Fruit fly (Drosophila melanogaster): ENCODE measurements around the gene Trpml.

Trpml gene

DNA sequence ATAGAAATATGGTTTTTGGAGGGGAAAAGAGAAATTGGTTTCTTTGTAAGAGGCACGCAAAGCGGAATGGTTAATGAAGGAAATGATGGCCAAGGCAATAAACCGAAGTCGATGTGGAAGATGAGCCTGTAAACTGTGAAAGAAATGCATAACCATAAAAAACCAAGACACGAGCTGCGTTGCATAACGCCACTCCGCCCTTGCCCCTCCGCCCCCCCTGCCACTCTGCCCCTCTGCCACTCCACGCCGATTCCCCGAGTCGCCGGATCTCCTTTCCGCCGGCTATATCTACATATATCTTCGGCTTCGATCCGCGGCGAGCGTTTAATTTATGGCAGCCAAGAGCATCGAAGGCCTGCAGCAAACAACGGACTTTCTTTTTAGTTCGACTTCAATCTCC lies 19.5 kb downstream of the Trpml start:
- TF ChIP-seq pum (GFP tag; optimal IDR thresholded peaks at IDR 0.05) (no peak), MTF-1 (GFP tag; optimal IDR thresholded peaks at IDR 0.05; ENCODE audit: borderline replicate concordance) (no peak), kni (GFP tag; optimal IDR thresholded peaks at IDR 0.05) (peak; percentile 48), pros (GFP tag; optimal IDR thresholded peaks at IDR 0.05) (peak; percentile 73), vvl (GFP tag; IDR thresholded peaks at IDR 0.05) (peak; percentile 51; the same call in 1 of the 2 replicates), abd-A (tag; optimal IDR thresholded peaks at IDR 0.05) (peak; percentile 82), crol (GFP tag; IDR thresholded peaks at IDR 0.05) (peak; percentile 83), Pdp1 (GFP tag; optimal IDR thresholded peaks at IDR 0.05) (peak in 1 of 2 experiments; percentile 15), Awh (GFP tag; IDR thresholded peaks at IDR 0.05) (peak; percentile 38; the same call in 1 of the 2 replicates), oc (tag; optimal IDR thresholded peaks at IDR 0.05) (peak; percentile 83), croc (GFP tag; conservative IDR thresholded peaks at IDR 0.05) (no peak)

DNA sequence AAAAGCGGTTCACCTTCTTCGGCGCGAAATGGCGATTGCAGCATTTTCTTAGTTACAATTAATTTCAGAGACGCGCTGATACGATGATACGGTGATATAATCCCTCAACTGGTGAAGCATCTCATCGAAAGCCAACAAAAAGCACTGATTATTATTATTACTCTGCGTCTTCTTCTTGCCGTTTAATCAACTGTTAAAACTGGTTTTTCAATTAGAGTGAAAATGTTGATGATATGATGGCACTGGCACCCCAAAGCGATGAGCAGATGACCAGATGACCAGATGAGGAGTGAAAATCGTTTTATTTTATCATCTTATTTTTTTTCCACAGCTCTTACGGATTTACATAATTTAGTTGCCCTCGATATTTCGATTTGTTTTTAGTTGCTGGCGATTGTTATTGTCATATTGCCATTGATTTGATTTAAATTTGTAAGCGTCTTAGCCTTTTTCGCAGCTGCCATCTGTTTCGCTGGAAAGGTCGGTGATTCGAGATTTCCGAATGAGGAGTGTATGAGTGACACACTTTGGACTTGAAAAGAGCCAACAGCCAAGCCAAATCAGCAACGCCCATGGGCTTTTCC lies 20.6 kb downstream of the Trpml start:
- TF ChIP-seq sqz (GFP tag; optimal IDR thresholded peaks at IDR 0.05) (peak; percentile 15), Awh (GFP tag; IDR thresholded peaks at IDR 0.05) (peak; percentile 96), dati (GFP tag; IDR thresholded peaks at IDR 0.05) (no peak), vvl (GFP tag; IDR thresholded peaks at IDR 0.05) (peak; percentile 49; the same call in 1 of the 2 replicates), sd (tag; optimal IDR thresholded peaks at IDR 0.05) (peak; percentile 10), CG12155 (GFP tag; optimal IDR thresholded peaks at IDR 0.05) (no peak), abd-A (tag; optimal IDR thresholded peaks at IDR 0.05) (peak; percentile 91), danr (GFP tag; IDR thresholded peaks at IDR 0.05) (no peak), oc (tag; optimal IDR thresholded peaks at IDR 0.05) (peak; percentile 53), chinmo (GFP tag; IDR thresholded peaks at IDR 0.05; ENCODE audit: partially characterized antibody) (0 out of 4 replicates have a peak, but pooled peaks have one; percentile 73), CG30020 (tag; optimal IDR thresholded peaks at IDR 0.05) (no peak), pros (GFP tag; optimal IDR thresholded peaks at IDR 0.05) (peak; percentile 80), CG17385 (GFP tag; optimal IDR thresholded peaks at IDR 0.05) (peak; percentile 22), Pdp1 (GFP tag; optimal IDR thresholded peaks at IDR 0.05) (peak in 1 of 2 experiments; percentile 38), CG7372 (GFP tag; IDR thresholded peaks at IDR 0.05) (0 out of 2 replicates have a peak, but pooled peaks have one; percentile 3)

DNA sequence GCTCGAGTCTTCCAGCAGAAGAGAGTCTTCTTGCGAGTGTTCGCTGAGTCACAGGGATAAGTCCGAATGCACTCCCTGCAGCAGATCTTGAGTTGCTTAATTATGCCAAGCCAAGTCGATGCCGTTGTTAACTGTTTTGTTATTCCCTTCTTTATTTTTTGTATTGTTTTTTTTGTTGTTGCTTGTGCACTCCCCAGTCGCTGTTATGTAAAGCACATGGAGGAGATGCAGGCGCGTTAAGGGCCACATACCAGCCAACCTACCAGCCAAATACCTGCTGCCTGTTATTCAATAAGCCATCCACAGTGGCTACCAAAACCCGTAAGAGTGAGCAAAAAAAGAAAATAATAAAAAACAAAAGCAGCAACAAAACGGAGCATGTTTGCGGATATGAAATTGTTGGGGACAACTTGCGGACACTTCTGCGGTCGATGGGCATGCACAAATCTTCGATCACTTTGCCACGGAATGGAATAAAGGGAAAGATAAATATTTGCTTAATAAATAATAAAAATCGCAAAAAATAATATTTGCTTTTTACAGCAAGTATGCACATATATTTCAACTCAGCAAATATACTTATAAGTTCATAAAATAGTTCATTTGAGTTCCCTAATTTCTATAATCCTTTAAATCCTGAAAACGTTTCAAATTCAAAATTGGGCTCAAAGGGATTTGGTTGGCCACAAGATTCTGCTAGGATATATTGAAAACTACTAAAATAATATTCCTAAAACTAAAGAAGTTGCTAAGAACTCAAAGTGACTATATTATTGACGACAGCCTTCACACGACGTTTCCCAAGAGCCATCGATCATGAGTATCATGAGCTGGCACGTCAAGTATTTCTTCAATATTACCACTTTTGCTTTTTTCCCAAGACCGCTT lies 21.8 kb downstream of the Trpml start:
- no peak for TF ChIP-seq CG30403 (GFP tag; optimal IDR thresholded peaks at IDR 0.05)
- TF ChIP-seq aop (GFP tag; IDR thresholded peaks at IDR 0.05) = no peak
- peak; percentile 32 for TF ChIP-seq Med (GFP tag)
- no peak for TF ChIP-seq eve (GFP tag; optimal IDR thresholded peaks at IDR 0.05)
- TF ChIP-seq oc (tag; optimal IDR thresholded peaks at IDR 0.05) = peak; percentile 5
- TF ChIP-seq Pdp1 (GFP tag; optimal IDR thresholded peaks at IDR 0.05) = peak in 1 of 2 experiments; percentile 42
- TF ChIP-seq BtbVII (GFP tag; optimal IDR thresholded peaks at IDR 0.05) = no peak
- TF ChIP-seq CG14050 (GFP tag; IDR thresholded peaks at IDR 0.05) = no peak
- peak; percentile 43 for TF ChIP-seq nom (GFP tag; optimal IDR thresholded peaks at IDR 0.05)
- peak; percentile 35 for TF ChIP-seq sd (tag; optimal IDR thresholded peaks at IDR 0.05)

DNA sequence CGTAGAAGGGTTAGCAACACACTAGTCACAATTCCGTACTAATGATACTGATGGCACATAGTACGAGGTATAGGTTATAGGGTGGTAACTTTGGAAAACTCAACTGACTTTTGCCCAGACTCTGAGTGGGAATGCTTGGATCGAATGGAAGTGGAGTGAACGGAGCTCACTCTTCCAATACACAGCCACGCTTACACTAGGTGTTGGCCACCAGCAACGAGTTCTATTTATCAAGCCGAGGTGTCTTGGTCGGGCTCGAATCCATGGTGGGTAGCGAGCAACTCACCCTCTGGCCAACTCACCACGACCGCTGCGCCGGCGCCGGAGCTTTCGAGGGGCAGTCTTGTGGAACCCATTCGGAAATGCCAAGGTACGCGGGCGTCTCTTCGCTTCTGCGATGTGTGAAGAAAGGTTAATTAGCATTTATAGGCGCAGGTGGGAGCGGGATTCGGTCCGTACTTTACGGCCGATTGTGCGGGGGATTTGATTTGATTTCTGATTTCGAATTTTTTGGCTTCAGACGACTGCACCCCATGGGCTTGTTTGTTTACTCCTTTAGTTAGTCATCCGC lies 23.0 kb downstream of the Trpml start, which contains the start of gene verm:
verm (minus strand) TSS at position 204 of the 571 bp plus-strand sequence.
- TF ChIP-seq CG12769 (tag; optimal IDR thresholded peaks at IDR 0.05) (peak; percentile 67), nerfin-2 (GFP tag; IDR thresholded peaks at IDR 0.05; ENCODE audit: partially characterized antibody) (no peak), Usf (GFP tag; optimal IDR thresholded peaks at IDR 0.05) (no peak), Blimp-1 (GFP tag; optimal IDR thresholded peaks at IDR 0.05) (peak; percentile 38), CG8290 (GFP tag; optimal IDR thresholded peaks at IDR 0.05) (no peak), CG8290 (tag; optimal IDR thresholded peaks at IDR 0.05) (peak in 1 of 2 experiments; percentile 55), Opbp (GFP tag; IDR thresholded peaks at IDR 0.05; ENCODE audit: partially characterized antibody) (0 out of 3 replicates have a peak, but pooled peaks have one; percentile 33), D (optimal IDR thresholded peaks at IDR 0.05) (no peak), D (GFP tag; optimal IDR thresholded peaks at IDR 0.05) (no peak), Jarid2 (GFP tag; optimal IDR thresholded peaks at IDR 0.05) (peak; percentile 61), dmrt99B (tag; optimal IDR thresholded peaks at IDR 0.05) (no peak), CG6791 (GFP tag; IDR thresholded peaks at IDR 0.05; ENCODE audit: partially characterized antibody) (0 out of 3 replicates have a peak, but pooled peaks have one; percentile 48), chinmo (GFP tag; IDR thresholded peaks at IDR 0.05; ENCODE audit: partially characterized antibody) (0 out of 4 replicates have a peak, but pooled peaks have one; percentile 50), CG11696 (GFP tag; IDR thresholded peaks at IDR 0.05) (no peak), CG13894 (tag; optimal IDR thresholded peaks at IDR 0.05) (peak; percentile 35)

Measured in whole organism, embryonic.